Worm (Caenorhabditis elegans) whole organism, L4 larva: ENCODE data around the gene oac-15.

ENCODE experiments used
- daf-16 ChIP-seq, 3 experiments: sonication (generic microtip); optimal IDR thresholded peaks; 2 replicates each; lab custom pipeline; 2016 to 2017; ENCODE audit warnings: missing genetic modification characterization in 3 of 3, missing genetic modification reagents in 3 of 3, mild to moderate bottlenecking in 2 of 3, missing compliant biosample characterization in 2 of 3, missing biosample characterization in 1 of 3, moderate library complexity in 1 of 3
- hlh-11 ChIP-seq: fragments of 200-800 bp; sonication (Bioruptor generic); optimal IDR thresholded peaks from 2 replicates; lab custom pipeline; 2018; ENCODE audit warnings: mild to moderate bottlenecking, missing genetic modification characterization, missing compliant biosample characterization
- lsy-2 ChIP-seq, 2 experiments: fragments of 150-350 bp in 1 of 2; sonication (generic microtip) in 1 of 2; optimal IDR thresholded peaks; 2 replicates each; lab custom pipeline; 2014 to 2017; ENCODE audit warnings: missing biosample characterization in 2 of 2, missing genetic modification characterization in 2 of 2
- nhr-11 ChIP-seq: fragments of 150-350 bp; optimal IDR thresholded peaks from 2 replicates; lab custom pipeline; 2014; ENCODE audit warnings: missing biosample characterization, missing genetic modification characterization
- nhr-28 ChIP-seq: fragments of 150-350 bp; optimal IDR thresholded peaks from 2 replicates; lab custom pipeline; 2014; ENCODE audit warnings: missing biosample characterization, missing genetic modification characterization
- pha-4 ChIP-seq, 2 experiments: fragments of 150-350 bp in 1 of 2; fragments of 200-800 bp in 1 of 2; sonication (Bioruptor generic) in 1 of 2; IDR thresholded peaks in 1 of 2; optimal IDR thresholded peaks in 1 of 2; 2 replicates each; pipeline versions ENCODE4 v1.3.6 to Lab custom; 2014 to 2022; ENCODE audit warnings: missing genetic modification characterization in 2 of 2, missing genetic modification reagents in 2 of 2, missing biosample characterization in 1 of 2, missing compliant biosample characterization in 1 of 2
- sdz-12 ChIP-seq: fragments of 200-800 bp; sonication (Bioruptor generic); optimal IDR thresholded peaks from 2 replicates; lab custom pipeline; 2018; ENCODE audit warnings: mild to moderate bottlenecking, missing genetic modification characterization, missing compliant biosample characterization
- snpc-4 ChIP-seq: fragments of 150-350 bp; optimal IDR thresholded peaks from 2 replicates; lab custom pipeline; 2014; ENCODE audit warnings: missing biosample characterization, missing genetic modification characterization
- unc-62 ChIP-seq, 3 experiments: fragments of 150-350 bp in 1 of 3; sonication (generic microtip); optimal IDR thresholded peaks in 2 of 3; peaks in 1 of 3; 1 replicate in 1 of 3; 2 replicates in 2 of 3; lab custom pipeline; 2014 to 2017; ENCODE audit warnings: missing biosample characterization in 3 of 3, missing genetic modification characterization in 3 of 3, missing genetic modification reagents in 3 of 3, missing genotype in 1 of 3
- vab-7 ChIP-seq: fragments of 200-800 bp; sonication (Bioruptor generic); IDR thresholded peaks from 2 replicates; pipeline ENCODE4 v1.3.6; 2022; ENCODE audit warnings: missing genetic modification reagents, missing genetic modification characterization, missing compliant biosample characterization
- zfp-2 ChIP-seq: sonication (generic microtip); optimal IDR thresholded peaks from 2 replicates; lab custom pipeline; 2016; ENCODE audit warnings: mild to moderate bottlenecking, missing genetic modification characterization, missing compliant biosample characterization

- no peak for TF ChIP-seq zfp-2 (tag; lab: Kevin White, UChicago)
- TF ChIP-seq snpc-4 (tag; lab: Kevin White, UChicago), result no peak
- TF ChIP-seq hlh-11, result no peak
- no peak for TF ChIP-seq nhr-28
- no peak for TF ChIP-seq nhr-11 (tag; lab: Kevin White, UChicago)
- no peak for TF ChIP-seq daf-16 (GFP tag; optimal IDR thresholded peaks at IDR 0.05; lab: Kevin White, UChicago)
- TF ChIP-seq daf-16 (tag; optimal IDR thresholded peaks at IDR 0.05; lab: Kevin White, UChicago), result no peak
- TF ChIP-seq sdz-12 (GFP tag; lab: Kevin White, UChicago), result no peak
- no peak for TF ChIP-seq lsy-2 (tag; optimal IDR thresholded peaks at IDR 0.05; lab: Kevin White, UChicago)
- no peak for TF ChIP-seq pha-4 (GFP tag; IDR thresholded peaks at IDR 0.05; lab: Robert Waterston, UW)
- no peak for TF ChIP-seq pha-4 (tag; optimal IDR thresholded peaks at IDR 0.05; lab: Kevin White, UChicago)
- TF ChIP-seq unc-62 (GFP tag; optimal IDR thresholded peaks at IDR 0.05 in 1 of 2; lab: Kevin White, UChicago), result no peak
- TF ChIP-seq unc-62 (tag; optimal IDR thresholded peaks at IDR 0.05; lab: Kevin White, UChicago), result no peak
- no peak for TF ChIP-seq vab-7
These were observed 34.3 kb upstream of the oac-15 start, which contains the start of gene srh-104 for ce11 chrV:16244078-16244477.
